Fruit fly (Drosophila melanogaster) S2 (cell line): ENCODE data around the gene Polr1B.

Experiments used
- CG8478 ChIP-seq: fragments of >200 bp; optimal IDR thresholded peaks from 2 replicates; lab custom pipeline; 2018
- CTCF ChIP-seq, 2 experiments: fragments of >200 bp; optimal IDR thresholded peaks; 2 replicates each; lab custom pipeline; 2018

Polr1B gene

DNA sequence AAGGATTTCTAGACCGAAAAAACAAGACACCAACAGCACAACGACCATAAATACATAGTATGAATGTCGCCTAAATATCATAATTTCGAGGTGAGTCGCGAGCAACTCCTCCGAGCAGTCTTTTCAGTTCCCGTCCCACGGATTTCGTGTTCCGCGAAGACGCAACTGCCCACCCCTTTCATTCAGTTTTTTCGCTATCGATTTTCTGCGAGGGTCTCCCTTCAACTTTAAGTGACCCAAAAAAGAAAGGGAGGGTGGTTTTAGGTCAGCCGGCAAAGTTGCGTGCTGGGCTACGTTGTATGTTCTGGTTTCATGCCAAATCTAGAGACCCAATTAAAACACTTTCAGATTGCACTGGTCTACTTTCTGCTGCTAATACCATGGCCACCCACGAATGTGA, 51.7 kb downstream of the Polr1B start:
- no peak for TF ChIP-seq CG8478 (lab: Kevin White, UChicago)
- no peak for TF ChIP-seq CTCF (optimal IDR thresholded peaks at IDR 0.05; lab: Kevin White, UChicago)
